Fruit fly (Drosophila melanogaster) whole organism, pupa: ENCODE measurements around the gene CG14965.

Experiments used
- CG10348 ChIP-seq: fragments of 200-800 bp; sonication (Bioruptor generic); IDR thresholded peaks from 2 replicates; pipeline ENCODE4 v1.3.6; 2022; ENCODE audit warnings: missing biosample characterization, missing genetic modification characterization
- CG12605 ChIP-seq: fragments of 200-800 bp; sonication (Bioruptor generic); IDR thresholded peaks from 2 replicates; pipeline ENCODE4 v1.3.6; 2022; ENCODE audit warnings: missing biosample characterization, missing genetic modification characterization
- CG13204 ChIP-seq: fragments of 200-800 bp; sonication (Bioruptor generic); optimal IDR thresholded peaks from 2 replicates; lab custom pipeline; 2018; ENCODE audit warnings: missing biosample characterization, mild to moderate bottlenecking, missing genetic modification characterization, moderate library complexity
- CG14655 ChIP-seq: fragments of 200-800 bp; sonication (Bioruptor generic); optimal IDR thresholded peaks from 3 replicates; lab custom pipeline; 2017; ENCODE audit warnings: mild to moderate bottlenecking, missing biosample characterization, missing genetic modification reagents, missing genetic modification characterization
- CG15710 ChIP-seq: fragments of 200-800 bp; sonication (Bioruptor generic); optimal IDR thresholded peaks from 2 replicates; lab custom pipeline; 2018; ENCODE audit warnings: missing biosample characterization, mild to moderate bottlenecking, missing genetic modification characterization, moderate library complexity
- CG32121 ChIP-seq: fragments of 200-800 bp; sonication (Bioruptor generic); IDR thresholded peaks from 2 replicates; pipeline ENCODE4 v1.3.6; 2022; ENCODE audit warnings: missing biosample characterization, missing genetic modification characterization
- CG34367 ChIP-seq: fragments of 200-800 bp; sonication (Bioruptor generic); optimal IDR thresholded peaks from 2 replicates; lab custom pipeline; 2018; ENCODE audit warnings: missing biosample characterization, mild to moderate bottlenecking, missing genetic modification characterization
- CG4496 ChIP-seq: fragments of 200-800 bp; sonication (Bioruptor generic); IDR thresholded peaks from 3 replicates; pipeline ENCODE4 v1.3.6; 2022; ENCODE audit warnings: missing biosample characterization, missing genetic modification characterization
- CG8159 ChIP-seq: fragments of 200-800 bp; sonication (Bioruptor generic); optimal IDR thresholded peaks from 3 replicates; lab custom pipeline; 2018; ENCODE audit warnings: missing biosample characterization, mild to moderate bottlenecking, missing genetic modification characterization, moderate library complexity
- CG8301 ChIP-seq: fragments of 200-800 bp; sonication (Bioruptor generic); optimal IDR thresholded peaks from 2 replicates; lab custom pipeline; 2018; ENCODE audit warnings: missing biosample characterization, mild to moderate bottlenecking, missing genetic modification characterization
- CG9948 ChIP-seq: fragments of 200-800 bp; sonication (Bioruptor generic); optimal IDR thresholded peaks from 2 replicates; lab custom pipeline; 2018; ENCODE audit warnings: missing biosample characterization, mild to moderate bottlenecking, missing genetic modification characterization, moderate library complexity
- D1 ChIP-seq: fragments of 200-800 bp; sonication (Bioruptor generic); optimal IDR thresholded peaks from 2 replicates; lab custom pipeline; 2018; ENCODE audit warnings: missing biosample characterization, mild to moderate bottlenecking, missing genetic modification characterization, moderate library complexity
- EcR ChIP-seq: fragments of 200-800 bp; sonication (Bioruptor generic); optimal IDR thresholded peaks from 3 replicates; lab custom pipeline; 2019; ENCODE audit warnings: missing biosample characterization, missing genetic modification characterization, mild to moderate bottlenecking, moderate library complexity, missing genetic modification reagents
- Ets98B ChIP-seq: fragments of 200-800 bp; sonication (Bioruptor generic); IDR thresholded peaks from 2 replicates; pipeline ENCODE4 v1.3.6; 2022; ENCODE audit warnings: missing biosample characterization, missing genetic modification characterization
- Pif1A ChIP-seq: fragments of 200-800 bp; sonication (Bioruptor generic); optimal IDR thresholded peaks from 3 replicates; lab custom pipeline; 2016; ENCODE audit warnings: missing biosample characterization, missing genetic modification characterization
- Pif1B ChIP-seq: fragments of 200-800 bp; sonication (Bioruptor generic); optimal IDR thresholded peaks from 3 replicates; lab custom pipeline; 2016; ENCODE audit warnings: missing biosample characterization, missing genetic modification characterization
- Snoo ChIP-seq: fragments of 200-800 bp; sonication (Bioruptor generic); optimal IDR thresholded peaks from 3 replicates; lab custom pipeline; 2017; ENCODE audit warnings: missing biosample characterization, mild to moderate bottlenecking, missing genetic modification characterization, inconsistent platforms
- fd96Ca ChIP-seq: fragments of 200-800 bp; sonication (Bioruptor generic); IDR thresholded peaks from 3 replicates; pipeline ENCODE4 v1.3.6; 2022; ENCODE audit warnings: missing biosample characterization, missing genetic modification characterization
- gl ChIP-seq: fragments of 200-800 bp; sonication (Bioruptor generic); optimal IDR thresholded peaks from 2 replicates; lab custom pipeline; 2018; ENCODE audit warnings: missing biosample characterization, mild to moderate bottlenecking, missing genetic modification characterization
- rn ChIP-seq: fragments of 200-800 bp; sonication (Bioruptor generic); IDR thresholded peaks from 2 replicates; pipeline ENCODE4 v1.3.6; 2022; ENCODE audit warnings: missing biosample characterization, missing genetic modification characterization

Gene CG14965

DNA sequence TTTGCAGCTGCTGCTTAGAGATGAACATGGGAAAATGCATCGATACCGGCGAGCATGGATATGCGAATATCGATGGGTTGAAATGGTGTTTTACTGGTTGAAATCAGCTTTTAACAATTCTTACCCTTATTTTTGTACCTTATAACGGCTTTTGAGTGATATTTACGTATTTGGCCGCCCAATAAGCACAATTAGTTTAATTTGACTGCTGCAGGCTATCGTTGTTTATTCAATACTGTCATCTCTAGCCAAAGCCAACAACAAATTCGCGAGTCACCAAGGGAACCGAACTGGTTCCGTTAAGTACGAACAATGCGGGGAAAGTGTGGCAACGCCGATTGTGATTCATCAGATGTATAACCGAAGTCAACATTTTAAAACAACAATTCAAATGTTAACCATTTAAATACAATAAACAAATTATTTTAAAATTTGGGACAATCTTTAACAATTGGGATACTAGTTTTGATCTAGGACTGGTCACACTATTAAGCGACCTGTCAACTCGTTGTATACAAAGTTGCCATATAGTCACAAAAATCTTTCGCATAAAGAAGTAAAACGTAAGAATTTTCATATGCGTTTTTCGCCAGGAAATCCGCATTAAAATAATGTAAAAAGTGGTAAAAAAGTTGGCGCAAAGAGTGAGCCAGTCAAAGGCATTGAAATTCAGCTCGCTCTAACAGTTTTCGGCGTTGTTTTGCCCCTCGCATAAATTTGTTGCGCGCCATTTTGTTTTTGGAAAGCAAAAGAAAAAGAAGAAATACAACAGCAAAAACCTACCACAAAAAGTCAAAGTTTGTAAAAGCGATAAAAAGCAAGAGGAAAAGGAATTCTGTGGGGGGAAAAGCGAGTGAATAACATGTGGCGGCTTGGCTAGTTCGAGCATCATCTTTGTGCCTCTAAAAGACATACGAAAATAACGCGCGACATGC lies 43.9 kb downstream of the CG14965 start, which contains the start of the genes Usp5 and BtbVII:
Gene Usp5, minus strand, starts transcription at position 234 of the 935 bp plus-strand sequence.
Gene BtbVII, plus strand, starts transcription at position 522 of the 935 bp plus-strand sequence.
- peak; percentile 26 for TF ChIP-seq CG15710 (tag; lab: Kevin White, UChicago)
- peak; percentile 27 for TF ChIP-seq CG9948
- TF ChIP-seq rn = no peak
- no peak for TF ChIP-seq CG10348 (GFP tag; lab: Robert Waterston, UW)
- peak; percentile 48 for TF ChIP-seq CG8159 (tag; lab: Kevin White, UChicago)
- TF ChIP-seq fd96Ca (GFP tag; lab: Robert Waterston, UW) = peak; percentile 69
- TF ChIP-seq Pif1B (GFP tag; lab: Kevin White, UChicago) = peak; percentile 10
- TF ChIP-seq CG14655 (GFP tag; lab: Kevin White, UChicago) = no peak
- no peak for TF ChIP-seq CG13204 (GFP tag; lab: Kevin White, UChicago)
- peak; percentile 44 for TF ChIP-seq CG8301 (tag; lab: Kevin White, UChicago)
- TF ChIP-seq CG34367 (tag; lab: Kevin White, UChicago) = peak; percentile 24
- TF ChIP-seq CG32121 (GFP tag; lab: Robert Waterston, UW) = no peak
- TF ChIP-seq gl (tag; lab: Kevin White, UChicago) = peak; percentile 56
- no peak for TF ChIP-seq D1 (tag; lab: Kevin White, UChicago)
- peak; percentile 25 for TF ChIP-seq Snoo (tag; lab: Kevin White, UChicago)
- peak; percentile 22; the same call in 1 of the 2 replicates for TF ChIP-seq CG12605
- TF ChIP-seq EcR = no peak
- TF ChIP-seq CG4496 = peak; percentile 15; the same call in 1 of the 3 replicates

DNA sequence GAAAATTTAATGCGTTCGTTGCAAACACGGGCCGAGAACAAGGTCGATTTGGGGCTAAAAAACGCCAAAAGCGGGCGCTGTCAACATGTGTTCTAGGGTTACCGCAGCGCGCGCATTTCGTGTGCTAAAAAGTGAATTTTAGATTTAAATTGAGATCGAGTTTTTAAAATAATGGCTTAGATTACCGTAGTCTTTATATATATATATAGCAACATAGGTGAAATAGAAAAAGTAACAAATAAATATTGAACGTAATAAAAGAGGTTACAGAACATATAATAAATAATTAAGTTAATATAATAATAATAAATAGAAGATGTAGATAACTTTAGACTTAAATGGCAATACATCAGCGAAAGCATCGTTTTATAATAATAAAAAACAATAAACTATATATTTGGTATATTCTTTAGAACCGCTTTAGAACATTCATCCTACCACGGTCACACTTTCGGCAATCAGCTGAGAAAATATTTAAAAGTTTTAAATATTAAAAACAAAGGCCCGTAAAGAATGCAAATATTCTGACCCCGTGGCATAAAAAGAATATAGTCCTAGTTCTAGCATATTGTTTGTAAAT lies 48.8 kb downstream of the CG14965 start, which contains the start of the genes CG11537 and Alg2:
Gene CG11537, minus strand, starts transcription at position 75 of the 580 bp plus-strand sequence.
Gene Alg2, plus strand, starts transcription at position 426 of the 580 bp plus-strand sequence.
- TF ChIP-seq CG15710 (tag; lab: Kevin White, UChicago) (peak; percentile 50), CG4496 (peak; percentile 32; the same call in 1 of the 3 replicates), Ets98B (GFP tag; lab: Robert Waterston, UW) (peak; percentile 25; the same call in 1 of the 2 replicates), D1 (tag; lab: Kevin White, UChicago) (no peak), CG8159 (tag; lab: Kevin White, UChicago) (no peak)

DNA sequence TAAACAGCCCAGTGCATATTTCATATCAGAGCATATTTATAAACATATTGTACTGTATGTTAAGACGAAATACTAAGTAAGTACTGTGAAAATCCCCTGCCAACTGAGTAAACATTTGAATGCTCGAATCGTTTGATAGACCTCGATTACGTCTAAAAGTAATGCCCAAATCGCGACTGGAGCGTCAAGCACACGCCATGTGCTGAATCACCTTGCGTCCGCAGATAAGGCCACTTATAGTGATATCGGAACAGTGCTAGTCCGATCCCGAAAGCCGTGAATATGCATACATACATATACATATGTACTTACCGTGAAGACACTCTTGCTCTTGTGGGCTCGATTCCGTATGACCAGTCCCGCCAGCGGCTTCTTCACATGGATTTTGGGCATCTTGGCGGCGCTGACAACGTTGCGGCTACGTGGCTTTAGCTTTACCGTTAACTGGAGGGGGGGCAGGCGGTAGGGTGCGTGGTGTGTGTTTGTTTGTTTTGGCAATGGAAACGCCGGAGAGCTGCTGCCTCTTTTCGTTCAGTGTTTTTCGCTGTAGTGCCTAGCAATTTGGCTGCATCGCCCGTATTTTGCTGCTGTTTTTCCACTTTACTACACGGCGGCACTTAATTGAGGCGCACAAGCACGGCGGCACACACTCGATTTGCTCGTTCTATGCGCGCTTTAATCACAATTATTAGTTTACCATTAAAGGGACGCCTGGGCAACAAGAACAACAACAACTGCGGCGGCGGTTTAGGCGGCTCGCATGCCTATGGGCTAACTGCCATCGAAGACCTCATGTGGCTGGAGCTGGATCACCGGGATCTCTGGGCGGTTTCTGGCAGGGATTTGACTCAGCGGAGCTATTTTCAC lies 49.5 kb downstream of the CG14965 start:
- TF ChIP-seq CG15710 (tag; lab: Kevin White, UChicago) (no peak), Pif1A (no peak), Snoo (tag; lab: Kevin White, UChicago) (no peak)
- TF ChIP-seq, all 21 proteins: peak for 0

DNA sequence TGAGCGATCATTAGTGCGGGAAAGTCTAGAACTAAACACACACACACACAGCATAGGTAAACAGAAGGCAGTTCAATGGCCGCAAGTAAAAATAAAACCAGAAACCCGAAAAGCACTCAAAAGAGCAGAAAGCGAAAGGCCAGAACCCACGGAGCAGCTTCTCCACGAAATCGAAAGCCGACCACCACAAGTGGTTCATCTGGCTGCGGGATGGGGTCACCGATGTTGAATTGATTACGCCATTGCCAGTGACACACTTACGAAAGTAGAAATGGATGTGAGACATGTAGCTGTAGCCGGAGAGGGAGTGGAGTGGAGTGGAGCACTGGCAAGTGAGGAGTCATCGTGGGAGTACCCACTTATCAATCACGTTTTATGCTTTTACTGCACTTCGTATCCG lies 50.9 kb downstream of the CG14965 start:
- TF ChIP-seq CG13204 (GFP tag; lab: Kevin White, UChicago) (no peak), CG8159 (tag; lab: Kevin White, UChicago) (no peak), CG8301 (tag; lab: Kevin White, UChicago) (no peak), Snoo (tag; lab: Kevin White, UChicago) (no peak), CG14655 (GFP tag; lab: Kevin White, UChicago) (no peak), CG15710 (tag; lab: Kevin White, UChicago) (no peak), Pif1A (no peak), CG9948 (no peak), D1 (tag; lab: Kevin White, UChicago) (no peak), EcR (no peak)
